In genomic region chr3R:16207074-16207609, dm6 we compare ENCODE assay signal across 3 fruit fly cellular contexts.
TF ChIP-seq lines count a peak whose summit lies in the region.

No protein-coding gene starts in this region.

TF ChIP-seq in whole organism, embryonic, 481 proteins besides CTCF, POLR2A, EP300 and RAD21 (continued from another document and continues in another):
- TF ChIP-seq H15 (GFP tag; IDR thresholded peaks at IDR 0.05; lab: Robert Waterston, UW), result 0 out of 3 replicates have a peak, but pooled peaks have one; percentile 8
- peak; percentile 5 for TF ChIP-seq CG15269 (tag; optimal IDR thresholded peaks at IDR 0.05; lab: Kevin White, UChicago)
- TF ChIP-seq CG14860 (GFP tag; IDR thresholded peaks at IDR 0.05; lab: Robert Waterston, UW; ENCODE audit: partially characterized antibody), result no peak
- TF ChIP-seq CG30431 (GFP tag; optimal IDR thresholded peaks at IDR 0.05; lab: Kevin White, UChicago), result no peak
- TF ChIP-seq MESR4 (GFP tag; optimal IDR thresholded peaks at IDR 0.05; lab: Kevin White, UChicago), result peak; percentile 7
- no peak for TF ChIP-seq sens-2 (GFP tag; IDR thresholded peaks at IDR 0.05; lab: Robert Waterston, UW)
- no peak for TF ChIP-seq CG11247 (GFP tag; IDR thresholded peaks at IDR 0.05; lab: Robert Waterston, UW)
- no peak for TF ChIP-seq CG8944 (GFP tag; optimal IDR thresholded peaks at IDR 0.05; lab: Kevin White, UChicago)
- TF ChIP-seq CG1832 (GFP tag; optimal IDR thresholded peaks at IDR 0.05; lab: Kevin White, UChicago), result no peak
- TF ChIP-seq Scr (GFP tag; IDR thresholded peaks at IDR 0.05; lab: Robert Waterston, UW; ENCODE audit: partially characterized antibody), result peak; percentile 39; the same call in 1 of the 2 replicates
- TF ChIP-seq ftz-f1 (GFP tag; optimal IDR thresholded peaks at IDR 0.05; lab: Kevin White, UChicago), result peak; percentile 94
- TF ChIP-seq BtbVII (GFP tag; optimal IDR thresholded peaks at IDR 0.05; lab: Kevin White, UChicago), result no peak
- TF ChIP-seq Ets97D (GFP tag; optimal IDR thresholded peaks at IDR 0.05; lab: Kevin White, UChicago), result no peak
- no peak; the same call in 2 of the 3 replicates for TF ChIP-seq dysf (GFP tag; IDR thresholded peaks at IDR 0.05; lab: Robert Waterston, UW)
- no peak for TF ChIP-seq Ada2b (GFP tag; IDR thresholded peaks at IDR 0.05; lab: Robert Waterston, UW)
- TF ChIP-seq E2f1 (GFP tag; IDR thresholded peaks at IDR 0.05; lab: Robert Waterston, UW), result no peak
- peak; percentile 53 for TF ChIP-seq Fer1 (GFP tag; optimal IDR thresholded peaks at IDR 0.05; lab: Kevin White, UChicago)
- TF ChIP-seq fd96Cb (tag; optimal IDR thresholded peaks at IDR 0.05; lab: Kevin White, UChicago), result no peak
- TF ChIP-seq CG13123 (GFP tag; optimal IDR thresholded peaks at IDR 0.05; lab: Kevin White, UChicago), result no peak
- TF ChIP-seq CG30403 (GFP tag; optimal IDR thresholded peaks at IDR 0.05; lab: Kevin White, UChicago), result no peak
- no peak for TF ChIP-seq CG1529 (GFP tag; optimal IDR thresholded peaks at IDR 0.05; lab: Kevin White, UChicago)
- TF ChIP-seq br (optimal IDR thresholded peaks at IDR 0.05; lab: Kevin White, UChicago), result no peak
- TF ChIP-seq CG2116 (GFP tag; optimal IDR thresholded peaks at IDR 0.05; lab: Kevin White, UChicago), result no peak
- TF ChIP-seq MBD-R2 (GFP tag; IDR thresholded peaks at IDR 0.05; lab: Robert Waterston, UW), result no peak; the same call in 1 of the 2 replicates
- no peak for TF ChIP-seq Spps (tag; optimal IDR thresholded peaks at IDR 0.05; lab: Kevin White, UChicago)
- TF ChIP-seq ranshi (GFP tag; IDR thresholded peaks at IDR 0.05; lab: Robert Waterston, UW), result no peak
- TF ChIP-seq CG13424 (tag; optimal IDR thresholded peaks at IDR 0.05; lab: Kevin White, UChicago), result no peak
- no peak for TF ChIP-seq otp (GFP tag; IDR thresholded peaks at IDR 0.05; lab: Robert Waterston, UW)
- TF ChIP-seq CG2712 (tag; optimal IDR thresholded peaks at IDR 0.05; lab: Kevin White, UChicago), result peak; percentile 27
- no peak for TF ChIP-seq CG30020 (tag; optimal IDR thresholded peaks at IDR 0.05; lab: Kevin White, UChicago)
- TF ChIP-seq CrebB (tag; optimal IDR thresholded peaks at IDR 0.05; lab: Kevin White, UChicago), result peak; percentile 37
- TF ChIP-seq CG34422 (GFP tag; IDR thresholded peaks at IDR 0.05; lab: Robert Waterston, UW), result peak; percentile 41; the same call in 1 of the 3 replicates
- no peak for TF ChIP-seq CG18764 (GFP tag; optimal IDR thresholded peaks at IDR 0.05; lab: Kevin White, UChicago)
- no peak for TF ChIP-seq wek (GFP tag; optimal IDR thresholded peaks at IDR 0.05; lab: Kevin White, UChicago)
- no peak for TF ChIP-seq Xrp1 (GFP tag; IDR thresholded peaks at IDR 0.05; lab: Robert Waterston, UW)
- peak; percentile 28; the same call in 1 of the 2 replicates for TF ChIP-seq Dref (GFP tag; IDR thresholded peaks at IDR 0.05; lab: Robert Waterston, UW)
- no peak for TF ChIP-seq CG10979 (tag; optimal IDR thresholded peaks at IDR 0.05; lab: Kevin White, UChicago)
- TF ChIP-seq her (GFP tag; optimal IDR thresholded peaks at IDR 0.05; lab: Kevin White, UChicago), result peak; percentile 33
- no peak for TF ChIP-seq CG12104 (GFP tag; optimal IDR thresholded peaks at IDR 0.05; lab: Kevin White, UChicago)
- TF ChIP-seq CG13894 (tag; optimal IDR thresholded peaks at IDR 0.05; lab: Kevin White, UChicago), result peak; percentile 99
- 0 out of 2 replicates have a peak, but pooled peaks have one; percentile 8 for TF ChIP-seq CG10366 (GFP tag; IDR thresholded peaks at IDR 0.05; lab: Robert Waterston, UW)
- peak; percentile 3 for TF ChIP-seq D19B (GFP tag; optimal IDR thresholded peaks at IDR 0.05; lab: Kevin White, UChicago)
- no peak for TF ChIP-seq gcm2 (GFP tag; optimal IDR thresholded peaks at IDR 0.05; lab: Kevin White, UChicago)
- no peak for TF ChIP-seq ase (GFP tag; IDR thresholded peaks at IDR 0.05; lab: Robert Waterston, UW)

TF ChIP-seq in whole organism, prepupa, 60 proteins besides CTCF, POLR2A, EP300 and RAD21 (continued from another document):
- no peak for TF ChIP-seq Ets21C (GFP tag; optimal IDR thresholded peaks at IDR 0.05; lab: Kevin White, UChicago)
- TF ChIP-seq CG6163 (GFP tag; IDR thresholded peaks at IDR 0.05; lab: Robert Waterston, UW), result peak; percentile 52; the same call in 2 of the 3 replicates
- TF ChIP-seq CG10669 (GFP tag; optimal IDR thresholded peaks at IDR 0.05; lab: Kevin White, UChicago), result no peak
- no peak for TF ChIP-seq Sox102F (GFP tag; optimal IDR thresholded peaks at IDR 0.05; lab: Kevin White, UChicago)
- TF ChIP-seq CG8632 (GFP tag; optimal IDR thresholded peaks at IDR 0.05; lab: Kevin White, UChicago), result no peak
- peak; percentile 18 for TF ChIP-seq Eip78C (GFP tag; lab: Kevin White, UChicago)
- TF ChIP-seq Eip93F (GFP tag; optimal IDR thresholded peaks at IDR 0.05; lab: Kevin White, UChicago), result peak; percentile 88
- peak; percentile 39; the same call in 1 of the 2 replicates for TF ChIP-seq CG15336 (GFP tag; IDR thresholded peaks at IDR 0.05; lab: Robert Waterston, UW)
- TF ChIP-seq Smox (GFP tag; optimal IDR thresholded peaks at IDR 0.05; lab: Kevin White, UChicago), result no peak
- no peak for TF ChIP-seq CG3032 (tag; optimal IDR thresholded peaks at IDR 0.05; lab: Kevin White, UChicago)
- peak in 1 of 2 experiments; percentile 68 for TF ChIP-seq ss (GFP tag; optimal IDR thresholded peaks at IDR 0.05; lab: Kevin White, UChicago)
- TF ChIP-seq CG6792 (GFP tag; optimal IDR thresholded peaks at IDR 0.05; lab: Kevin White, UChicago), result no peak
- no peak for TF ChIP-seq CG7368 (GFP tag; optimal IDR thresholded peaks at IDR 0.05; lab: Kevin White, UChicago)
- TF ChIP-seq CG4318 (GFP tag; optimal IDR thresholded peaks at IDR 0.05; lab: Kevin White, UChicago), result no peak
- no peak for TF ChIP-seq CG34406 (GFP tag; optimal IDR thresholded peaks at IDR 0.05; lab: Kevin White, UChicago)
- TF ChIP-seq vri (GFP tag; optimal IDR thresholded peaks at IDR 0.05; lab: Kevin White, UChicago), result peak; percentile 59
- TF ChIP-seq CG6808 (GFP tag; optimal IDR thresholded peaks at IDR 0.05; lab: Kevin White, UChicago), result no peak
- TF ChIP-seq dsx (GFP tag; optimal IDR thresholded peaks at IDR 0.05; lab: Kevin White, UChicago; ENCODE audit: poor library complexity, severe bottlenecking), result peak; percentile 55
- TF ChIP-seq CG31627 (GFP tag; optimal IDR thresholded peaks at IDR 0.05; lab: Kevin White, UChicago), result no peak
- no peak for TF ChIP-seq CG8319 (GFP tag; optimal IDR thresholded peaks at IDR 0.05; lab: Kevin White, UChicago)
- peak; percentile 59 for TF ChIP-seq fkh (GFP tag; optimal IDR thresholded peaks at IDR 0.05; lab: Kevin White, UChicago)
- TF ChIP-seq CG1621 (tag; optimal IDR thresholded peaks at IDR 0.05; lab: Kevin White, UChicago), result peak; percentile 61
- no peak; the same call in 2 of the 3 replicates for TF ChIP-seq CG8119 (GFP tag; IDR thresholded peaks at IDR 0.05; lab: Robert Waterston, UW)
- no peak for TF ChIP-seq spab (GFP tag; optimal IDR thresholded peaks at IDR 0.05; lab: Kevin White, UChicago)
- TF ChIP-seq CG11902 (GFP tag; optimal IDR thresholded peaks at IDR 0.05; lab: Kevin White, UChicago), result no peak
- TF ChIP-seq Sox15 (GFP tag; optimal IDR thresholded peaks at IDR 0.05; lab: Kevin White, UChicago), result no peak
- no peak for TF ChIP-seq salr (GFP tag; optimal IDR thresholded peaks at IDR 0.05; lab: Kevin White, UChicago)
- peak; percentile 38 for TF ChIP-seq Sox14 (GFP tag; optimal IDR thresholded peaks at IDR 0.05; lab: Kevin White, UChicago)
- peak; percentile 63; the same call in 2 of the 3 replicates for TF ChIP-seq eg (GFP tag; IDR thresholded peaks at IDR 0.05; lab: Robert Waterston, UW)
- no peak for TF ChIP-seq CG10631 (GFP tag; optimal IDR thresholded peaks at IDR 0.05; lab: Kevin White, UChicago)
- TF ChIP-seq Lpt (GFP tag; optimal IDR thresholded peaks at IDR 0.05; lab: Kevin White, UChicago), result peak; percentile 84
- no peak for TF ChIP-seq net (GFP tag; optimal IDR thresholded peaks at IDR 0.05; lab: Kevin White, UChicago)
- no peak for TF ChIP-seq CG11762 (GFP tag; optimal IDR thresholded peaks at IDR 0.05; lab: Kevin White, UChicago; ENCODE audit: insufficient read depth)
- TF ChIP-seq dac (GFP tag; optimal IDR thresholded peaks at IDR 0.05; lab: Kevin White, UChicago), result no peak
- TF ChIP-seq Blimp-1 (GFP tag; optimal IDR thresholded peaks at IDR 0.05; lab: Kevin White, UChicago), result no peak
- TF ChIP-seq Met (GFP tag; optimal IDR thresholded peaks at IDR 0.05; lab: Kevin White, UChicago), result peak; percentile 44
- TF ChIP-seq Gug (GFP tag; IDR thresholded peaks at IDR 0.05; lab: Robert Waterston, UW), result peak; percentile 12; the same call in 1 of the 2 replicates
- TF ChIP-seq achi (GFP tag; optimal IDR thresholded peaks at IDR 0.05; lab: Kevin White, UChicago), result no peak
- TF ChIP-seq Eip75B (GFP tag; optimal IDR thresholded peaks at IDR 0.05; lab: Kevin White, UChicago), result peak; percentile 8
- TF ChIP-seq cyc (GFP tag; optimal IDR thresholded peaks at IDR 0.05; lab: Kevin White, UChicago), result no peak

TF ChIP-seq in whole organism, wandering third instar larva, 38 proteins besides CTCF, POLR2A, EP300 and RAD21 (continued from another document):
- TF ChIP-seq Hnf4 (GFP tag; optimal IDR thresholded peaks at IDR 0.05; lab: Kevin White, UChicago), result peak; percentile 63
- TF ChIP-seq Rel (GFP tag; optimal IDR thresholded peaks at IDR 0.05; lab: Kevin White, UChicago), result peak; percentile 59
- TF ChIP-seq Rel (tag; optimal IDR thresholded peaks at IDR 0.05; lab: Kevin White, UChicago), result peak; percentile 75
- peak; percentile 24 for TF ChIP-seq jim (GFP tag; optimal IDR thresholded peaks at IDR 0.05; lab: Kevin White, UChicago)
- TF ChIP-seq br (GFP tag; optimal IDR thresholded peaks at IDR 0.05; lab: Kevin White, UChicago), result peak; percentile 77
- TF ChIP-seq HLH106 (tag; optimal IDR thresholded peaks at IDR 0.05; lab: Kevin White, UChicago), result peak; percentile 0
- no peak for TF ChIP-seq sv (GFP tag; optimal IDR thresholded peaks at IDR 0.05; lab: Kevin White, UChicago)
- TF ChIP-seq Jra (GFP tag; optimal IDR thresholded peaks at IDR 0.05; lab: Kevin White, UChicago), result peak; percentile 44
